Worm (Caenorhabditis elegans) whole organism, L3 larva: ENCODE measurements around the gene F49E2.5.

Source experiments
- ama-1 ChIP-seq: fragments of 150-350 bp; optimal IDR thresholded peaks from 2 replicates; lab custom pipeline; 2018
- daf-12 ChIP-seq: fragments of 150-350 bp; optimal IDR thresholded peaks from 2 replicates; lab custom pipeline; 2014; ENCODE audit warnings: missing biosample characterization, missing genetic modification reagents, missing genetic modification characterization
- egl-27 ChIP-seq: sonication (generic microtip); optimal IDR thresholded peaks from 4 replicates; lab custom pipeline; 2017; ENCODE audit warnings: missing biosample characterization, missing genetic modification reagents, missing genetic modification characterization
- elt-3 ChIP-seq, 3 experiments: fragments of 150-350 bp in 1 of 3; sonication (generic microtip) in 2 of 3; optimal IDR thresholded peaks; 2 replicates in 2 of 3; 4 replicates in 1 of 3; lab custom pipeline; 2014 to 2017; ENCODE audit warnings: missing biosample characterization in 3 of 3, missing genetic modification characterization in 3 of 3
- fos-1 ChIP-seq: fragments of 150-350 bp; optimal IDR thresholded peaks from 2 replicates; lab custom pipeline; 2014; ENCODE audit warnings: missing biosample characterization, missing genetic modification characterization
- nhr-11 ChIP-seq: fragments of 150-350 bp; optimal IDR thresholded peaks from 2 replicates; lab custom pipeline; 2014; ENCODE audit warnings: missing biosample characterization, missing genetic modification characterization
- nhr-76 ChIP-seq: fragments of 150-350 bp; sonication (generic microtip); optimal IDR thresholded peaks from 5 replicates; lab custom pipeline; 2014; ENCODE audit warnings: missing biosample characterization, missing genetic modification characterization
- pha-4 ChIP-seq: fragments of 150-350 bp; optimal IDR thresholded peaks from 2 replicates; lab custom pipeline; 2014; ENCODE audit warnings: missing biosample characterization, missing genetic modification reagents, missing genetic modification characterization
- unc-62 ChIP-seq: fragments of 150-350 bp; sonication (generic microtip); optimal IDR thresholded peaks from 4 replicates; lab custom pipeline; 2014; ENCODE audit warnings: missing biosample characterization, missing genetic modification reagents, missing genetic modification characterization

ce11 chrX:9506341-9506740 is 37.1 kb upstream of the F49E2.5 start:
- TF ChIP-seq elt-3 (tag; optimal IDR thresholded peaks at IDR 0.05; lab: Kevin White, UChicago) (no peak), unc-62 (GFP tag; lab: Kevin White, UChicago) (no peak), pha-4 (no peak), egl-27 (tag; lab: Kevin White, UChicago) (no peak), fos-1 (no peak), ama-1 (lab: Kevin White, UChicago) (no peak), nhr-76 (no peak), daf-12 (tag; lab: Kevin White, UChicago) (no peak), nhr-11 (tag; lab: Kevin White, UChicago) (no peak)
